Fruit fly (Drosophila melanogaster): ENCODE data around the gene CG32485.

The CG32485 gene

DNA sequence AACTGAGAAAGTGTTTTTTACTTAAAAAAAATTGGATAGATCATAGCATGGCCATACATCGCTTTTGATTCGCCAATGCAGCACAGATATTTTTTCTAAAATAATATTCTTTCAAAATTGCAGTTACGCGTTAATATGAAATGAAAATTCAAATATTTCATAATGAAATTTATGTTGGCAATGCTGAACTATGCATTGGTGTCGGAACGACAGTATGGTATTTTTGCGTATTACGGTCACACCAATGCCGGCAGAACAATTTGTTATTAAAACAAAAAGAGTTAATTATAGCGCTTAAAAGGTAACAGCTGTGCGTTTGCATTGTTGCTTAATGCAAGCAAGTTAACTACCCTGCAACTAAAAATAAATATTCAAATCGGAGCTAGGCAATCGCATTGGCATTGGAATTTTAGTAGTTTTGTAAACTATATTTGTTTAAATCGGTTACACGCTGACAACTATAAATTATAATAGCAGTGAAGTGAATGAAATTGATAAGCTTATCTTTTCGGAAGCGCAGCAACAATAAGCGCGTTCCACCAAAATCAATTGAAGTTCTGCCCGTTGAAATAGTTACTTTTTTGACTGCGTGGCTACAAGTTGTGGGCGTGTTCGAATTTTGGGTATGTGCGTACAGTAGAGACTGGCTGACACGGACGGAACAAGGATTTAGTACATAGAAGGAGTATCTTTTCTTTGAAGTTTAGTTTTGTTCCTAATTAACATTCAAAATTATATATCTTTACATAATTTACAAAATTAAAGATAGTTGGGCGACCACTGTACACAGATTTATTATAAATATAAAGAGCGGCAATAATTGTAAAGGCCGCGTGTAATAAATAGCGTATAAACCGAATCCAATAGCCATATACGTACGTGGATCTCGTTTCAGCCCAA lies 7.7 kb upstream of the CG32485 start, which contains the start of gene Prx4 (continued):
- TF ChIP-seq lola (GFP tag; optimal IDR thresholded peaks at IDR 0.05) (peak in 1 of 3 experiments; percentile 54), eyg (GFP tag; optimal IDR thresholded peaks at IDR 0.05) (no peak), CG2889 (GFP tag; IDR thresholded peaks at IDR 0.05) (peak; percentile 63; the same call in 1 of the 3 replicates), Sox102F (GFP tag; optimal IDR thresholded peaks at IDR 0.05) (peak; percentile 74), CG6654 (GFP tag; optimal IDR thresholded peaks at IDR 0.05) (no peak), Spps (tag; optimal IDR thresholded peaks at IDR 0.05) (peak; percentile 50), al (GFP tag; IDR thresholded peaks at IDR 0.05) (peak; percentile 50; the same call in 1 of the 2 replicates), CG11456 (GFP tag; IDR thresholded peaks at IDR 0.05) (peak; percentile 81), CG15479 (GFP tag; optimal IDR thresholded peaks at IDR 0.05) (no peak), CG4328 (GFP tag; optimal IDR thresholded peaks at IDR 0.05) (no peak), CG15696 (tag; optimal IDR thresholded peaks at IDR 0.05) (peak; percentile 24), tna (GFP tag; IDR thresholded peaks at IDR 0.05; ENCODE audit: partially characterized antibody) (no peak), Ada2b (GFP tag; IDR thresholded peaks at IDR 0.05) (peak; percentile 76), Optix (GFP tag; IDR thresholded peaks at IDR 0.05) (peak; percentile 59; the same call in 2 of the 3 replicates), HLH54F (GFP tag; optimal IDR thresholded peaks at IDR 0.05) (peak; percentile 33), zen (tag; optimal IDR thresholded peaks at IDR 0.05) (peak; percentile 20), CG13424 (tag; optimal IDR thresholded peaks at IDR 0.05) (peak; percentile 64), slp2 (GFP tag; optimal IDR thresholded peaks at IDR 0.05) (peak; percentile 9), Jarid2 (GFP tag; optimal IDR thresholded peaks at IDR 0.05) (peak; percentile 21), Hr3 (GFP tag; optimal IDR thresholded peaks at IDR 0.05) (peak; percentile 57), mam (GFP tag; optimal IDR thresholded peaks at IDR 0.05) (peak; percentile 61), twi (tag; optimal IDR thresholded peaks at IDR 0.05) (peak; percentile 18), tx (GFP tag; optimal IDR thresholded peaks at IDR 0.05) (no peak), Fer1 (GFP tag; optimal IDR thresholded peaks at IDR 0.05) (peak; percentile 73), tll (GFP tag; optimal IDR thresholded peaks at IDR 0.05) (no peak), Ptx1 (GFP tag; IDR thresholded peaks at IDR 0.05) (peak; percentile 74), ash1 (GFP tag; optimal IDR thresholded peaks at IDR 0.05) (no peak), Drgx (GFP tag; IDR thresholded peaks at IDR 0.05) (peak; percentile 81), CG8359 (GFP tag; optimal IDR thresholded peaks at IDR 0.05; ENCODE audit: borderline replicate concordance) (no peak), CG31224 (GFP tag; IDR thresholded peaks at IDR 0.05) (peak; percentile 51), Dip3 (GFP tag; optimal IDR thresholded peaks at IDR 0.05) (peak; percentile 61), CG3281 (GFP tag; optimal IDR thresholded peaks at IDR 0.05) (peak; percentile 54), CG11695 (GFP tag; IDR thresholded peaks at IDR 0.05) (peak; percentile 68), Poxn (GFP tag; IDR thresholded peaks at IDR 0.05) (peak; percentile 19; the same call in 1 of the 2 replicates), CG7745 (tag; optimal IDR thresholded peaks at IDR 0.05) (no peak), lmd (GFP tag; IDR thresholded peaks at IDR 0.05) (peak; percentile 72; the same call in 1 of the 2 replicates), Xbp1 (GFP tag; optimal IDR thresholded peaks at IDR 0.05) (peak; percentile 70), ara (GFP tag; IDR thresholded peaks at IDR 0.05) (peak; percentile 60; the same call in 1 of the 2 replicates), Sox100B (GFP tag; optimal IDR thresholded peaks at IDR 0.05) (peak; percentile 49), CG7556 (GFP tag; optimal IDR thresholded peaks at IDR 0.05) (peak; percentile 67), esg (GFP tag; conservative IDR thresholded peaks at IDR 0.05) (peak; percentile 70), CG18262 (tag; optimal IDR thresholded peaks at IDR 0.05) (peak; percentile 71), CG2129 (GFP tag; IDR thresholded peaks at IDR 0.05; ENCODE audit: partially characterized antibody) (no peak), CG33213 (GFP tag; optimal IDR thresholded peaks at IDR 0.05) (no peak), salm (tag; optimal IDR thresholded peaks at IDR 0.05) (peak; percentile 42), ind (GFP tag; optimal IDR thresholded peaks at IDR 0.05) (peak; percentile 59), gem (tag; optimal IDR thresholded peaks at IDR 0.05) (peak; percentile 86), vnd (GFP tag; IDR thresholded peaks at IDR 0.05; ENCODE audit: partially characterized antibody) (no peak)

All from whole organism, embryonic.